Fruit fly (Drosophila melanogaster) whole organism, pupa: Measurements from ENCODE around the gene CG18265.

Experiments
- CG10348 ChIP-seq: fragments of 200-800 bp; sonication (Bioruptor generic); IDR thresholded peaks from 2 replicates; pipeline ENCODE4 v1.3.6; 2022; ENCODE audit warnings: missing biosample characterization, missing genetic modification characterization
- CG12605 ChIP-seq: fragments of 200-800 bp; sonication (Bioruptor generic); IDR thresholded peaks from 2 replicates; pipeline ENCODE4 v1.3.6; 2022; ENCODE audit warnings: missing biosample characterization, missing genetic modification characterization
- CG13204 ChIP-seq: fragments of 200-800 bp; sonication (Bioruptor generic); optimal IDR thresholded peaks from 2 replicates; lab custom pipeline; 2018; ENCODE audit warnings: missing biosample characterization, mild to moderate bottlenecking, missing genetic modification characterization, moderate library complexity
- CG14655 ChIP-seq: fragments of 200-800 bp; sonication (Bioruptor generic); optimal IDR thresholded peaks from 3 replicates; lab custom pipeline; 2017; ENCODE audit warnings: mild to moderate bottlenecking, missing biosample characterization, missing genetic modification reagents, missing genetic modification characterization
- CG15710 ChIP-seq: fragments of 200-800 bp; sonication (Bioruptor generic); optimal IDR thresholded peaks from 2 replicates; lab custom pipeline; 2018; ENCODE audit warnings: missing biosample characterization, mild to moderate bottlenecking, missing genetic modification characterization, moderate library complexity
- CG17806 ChIP-seq: fragments of 200-800 bp; sonication (Bioruptor generic); optimal IDR thresholded peaks from 2 replicates; lab custom pipeline; 2018; ENCODE audit warnings: missing biosample characterization, mild to moderate bottlenecking, missing genetic modification characterization, moderate library complexity
- CG32121 ChIP-seq: fragments of 200-800 bp; sonication (Bioruptor generic); IDR thresholded peaks from 2 replicates; pipeline ENCODE4 v1.3.6; 2022; ENCODE audit warnings: missing biosample characterization, missing genetic modification characterization
- CG34367 ChIP-seq: fragments of 200-800 bp; sonication (Bioruptor generic); optimal IDR thresholded peaks from 2 replicates; lab custom pipeline; 2018; ENCODE audit warnings: missing biosample characterization, mild to moderate bottlenecking, missing genetic modification characterization
- CG4496 ChIP-seq: fragments of 200-800 bp; sonication (Bioruptor generic); IDR thresholded peaks from 3 replicates; pipeline ENCODE4 v1.3.6; 2022; ENCODE audit warnings: missing biosample characterization, missing genetic modification characterization
- CG8159 ChIP-seq: fragments of 200-800 bp; sonication (Bioruptor generic); optimal IDR thresholded peaks from 3 replicates; lab custom pipeline; 2018; ENCODE audit warnings: missing biosample characterization, mild to moderate bottlenecking, missing genetic modification characterization, moderate library complexity
- CG8301 ChIP-seq: fragments of 200-800 bp; sonication (Bioruptor generic); optimal IDR thresholded peaks from 2 replicates; lab custom pipeline; 2018; ENCODE audit warnings: missing biosample characterization, mild to moderate bottlenecking, missing genetic modification characterization
- CG9948 ChIP-seq: fragments of 200-800 bp; sonication (Bioruptor generic); optimal IDR thresholded peaks from 2 replicates; lab custom pipeline; 2018; ENCODE audit warnings: missing biosample characterization, mild to moderate bottlenecking, missing genetic modification characterization, moderate library complexity
- D1 ChIP-seq: fragments of 200-800 bp; sonication (Bioruptor generic); optimal IDR thresholded peaks from 2 replicates; lab custom pipeline; 2018; ENCODE audit warnings: missing biosample characterization, mild to moderate bottlenecking, missing genetic modification characterization, moderate library complexity
- EcR ChIP-seq: fragments of 200-800 bp; sonication (Bioruptor generic); optimal IDR thresholded peaks from 3 replicates; lab custom pipeline; 2019; ENCODE audit warnings: missing biosample characterization, missing genetic modification characterization, mild to moderate bottlenecking, moderate library complexity, missing genetic modification reagents
- Ets98B ChIP-seq: fragments of 200-800 bp; sonication (Bioruptor generic); IDR thresholded peaks from 2 replicates; pipeline ENCODE4 v1.3.6; 2022; ENCODE audit warnings: missing biosample characterization, missing genetic modification characterization
- Pif1A ChIP-seq: fragments of 200-800 bp; sonication (Bioruptor generic); optimal IDR thresholded peaks from 3 replicates; lab custom pipeline; 2016; ENCODE audit warnings: missing biosample characterization, missing genetic modification characterization
- Pif1B ChIP-seq: fragments of 200-800 bp; sonication (Bioruptor generic); optimal IDR thresholded peaks from 3 replicates; lab custom pipeline; 2016; ENCODE audit warnings: missing biosample characterization, missing genetic modification characterization
- Snoo ChIP-seq: fragments of 200-800 bp; sonication (Bioruptor generic); optimal IDR thresholded peaks from 3 replicates; lab custom pipeline; 2017; ENCODE audit warnings: missing biosample characterization, mild to moderate bottlenecking, missing genetic modification characterization, inconsistent platforms
- fd96Ca ChIP-seq: fragments of 200-800 bp; sonication (Bioruptor generic); IDR thresholded peaks from 3 replicates; pipeline ENCODE4 v1.3.6; 2022; ENCODE audit warnings: missing biosample characterization, missing genetic modification characterization
- gl ChIP-seq: fragments of 200-800 bp; sonication (Bioruptor generic); optimal IDR thresholded peaks from 2 replicates; lab custom pipeline; 2018; ENCODE audit warnings: missing biosample characterization, mild to moderate bottlenecking, missing genetic modification characterization
- rn ChIP-seq: fragments of 200-800 bp; sonication (Bioruptor generic); IDR thresholded peaks from 2 replicates; pipeline ENCODE4 v1.3.6; 2022; ENCODE audit warnings: missing biosample characterization, missing genetic modification characterization

CG18265 gene

dm6 chr3L:17500315-17500985 lies 61.2 kb downstream of the CG18265 start:
- TF ChIP-seq CG12605 (GFP tag; lab: Robert Waterston, UW) (no peak; the same call in none of the 2 replicates), Ets98B (GFP tag; lab: Robert Waterston, UW) (peak; percentile 54; the same call in 1 of the 2 replicates), fd96Ca (GFP tag; lab: Robert Waterston, UW) (peak; percentile 61; the same call in 1 of the 3 replicates), CG8159 (tag; lab: Kevin White, UChicago) (no peak), CG32121 (GFP tag; lab: Robert Waterston, UW) (peak; percentile 42; the same call in 1 of the 2 replicates), CG9948 (tag; lab: Kevin White, UChicago) (no peak), CG8301 (tag; lab: Kevin White, UChicago) (peak; percentile 22), gl (tag; lab: Kevin White, UChicago) (peak; percentile 5), CG34367 (tag; lab: Kevin White, UChicago) (no peak), CG14655 (GFP tag; lab: Kevin White, UChicago) (peak; percentile 38), rn (no peak), CG4496 (GFP tag; lab: Robert Waterston, UW) (peak; percentile 44; the same call in 2 of the 3 replicates), CG15710 (tag; lab: Kevin White, UChicago) (peak; percentile 24), Pif1A (peak; percentile 20), Pif1B (GFP tag; lab: Kevin White, UChicago) (peak; percentile 19), CG17806 (tag; lab: Kevin White, UChicago) (peak; percentile 12), CG10348 (GFP tag; lab: Robert Waterston, UW) (no peak), D1 (tag; lab: Kevin White, UChicago) (no peak), EcR (GFP tag; lab: Kevin White, UChicago) (peak; percentile 98), CG13204 (GFP tag; lab: Kevin White, UChicago) (peak; percentile 82), Snoo (tag; lab: Kevin White, UChicago) (no peak)
- TF ChIP-seq, all 21 proteins: peak for 13

dm6 chr3L:17502235-17502634 lies 63.0 kb downstream of the CG18265 start:
- no peak for TF ChIP-seq CG12605 (GFP tag; lab: Robert Waterston, UW)
- peak; percentile 45; the same call in 1 of the 2 replicates for TF ChIP-seq CG32121 (GFP tag; lab: Robert Waterston, UW)
- no peak for TF ChIP-seq D1 (tag; lab: Kevin White, UChicago)
- TF ChIP-seq Pif1B (GFP tag; lab: Kevin White, UChicago): peak; percentile 66
- no peak for TF ChIP-seq CG34367 (tag; lab: Kevin White, UChicago)
- TF ChIP-seq CG17806 (tag; lab: Kevin White, UChicago): peak; percentile 8
- no peak for TF ChIP-seq gl (tag; lab: Kevin White, UChicago)
- TF ChIP-seq EcR (GFP tag; lab: Kevin White, UChicago): no peak
- TF ChIP-seq rn: no peak
- TF ChIP-seq fd96Ca (GFP tag; lab: Robert Waterston, UW): peak; percentile 59; the same call in 1 of the 3 replicates
- TF ChIP-seq CG8159 (tag; lab: Kevin White, UChicago): peak; percentile 7
- peak; percentile 75 for TF ChIP-seq CG4496 (GFP tag; lab: Robert Waterston, UW)
- TF ChIP-seq CG10348 (GFP tag; lab: Robert Waterston, UW): no peak
- peak; percentile 31; the same call in 1 of the 2 replicates for TF ChIP-seq Ets98B (GFP tag; lab: Robert Waterston, UW)
- peak; percentile 44 for TF ChIP-seq CG14655 (GFP tag; lab: Kevin White, UChicago)
- no peak for TF ChIP-seq CG13204 (GFP tag; lab: Kevin White, UChicago)
- peak; percentile 73 for TF ChIP-seq Snoo (tag; lab: Kevin White, UChicago)
- no peak for TF ChIP-seq CG8301 (tag; lab: Kevin White, UChicago)
- TF ChIP-seq CG15710 (tag; lab: Kevin White, UChicago): no peak
- TF ChIP-seq CG9948 (tag; lab: Kevin White, UChicago): no peak
- TF ChIP-seq Pif1A: peak; percentile 75

dm6 chr3L:17504538-17504937 lies 65.3 kb downstream of the CG18265 start:
- TF ChIP-seq Pif1B (GFP tag; lab: Kevin White, UChicago) (peak; percentile 8), CG13204 (GFP tag; lab: Kevin White, UChicago) (no peak), CG32121 (GFP tag; lab: Robert Waterston, UW) (0 out of 2 replicates have a peak, but pooled peaks have one; percentile 27), rn (no peak), CG34367 (tag; lab: Kevin White, UChicago) (no peak), fd96Ca (GFP tag; lab: Robert Waterston, UW) (no peak), D1 (tag; lab: Kevin White, UChicago) (no peak), CG4496 (GFP tag; lab: Robert Waterston, UW) (peak; percentile 19; the same call in 1 of the 3 replicates), CG15710 (tag; lab: Kevin White, UChicago) (no peak), CG8159 (tag; lab: Kevin White, UChicago) (no peak), Pif1A (no peak), EcR (GFP tag; lab: Kevin White, UChicago) (no peak), CG12605 (GFP tag; lab: Robert Waterston, UW) (no peak; the same call in 1 of the 2 replicates), CG10348 (GFP tag; lab: Robert Waterston, UW) (no peak), gl (tag; lab: Kevin White, UChicago) (no peak), Ets98B (GFP tag; lab: Robert Waterston, UW) (peak; percentile 57; the same call in 1 of the 2 replicates), CG14655 (GFP tag; lab: Kevin White, UChicago) (peak; percentile 81), CG8301 (tag; lab: Kevin White, UChicago) (peak; percentile 65), CG9948 (tag; lab: Kevin White, UChicago) (peak; percentile 14), CG17806 (tag; lab: Kevin White, UChicago) (no peak), Snoo (tag; lab: Kevin White, UChicago) (no peak)
- TF ChIP-seq, all 21 proteins: peak for 7

DNA sequence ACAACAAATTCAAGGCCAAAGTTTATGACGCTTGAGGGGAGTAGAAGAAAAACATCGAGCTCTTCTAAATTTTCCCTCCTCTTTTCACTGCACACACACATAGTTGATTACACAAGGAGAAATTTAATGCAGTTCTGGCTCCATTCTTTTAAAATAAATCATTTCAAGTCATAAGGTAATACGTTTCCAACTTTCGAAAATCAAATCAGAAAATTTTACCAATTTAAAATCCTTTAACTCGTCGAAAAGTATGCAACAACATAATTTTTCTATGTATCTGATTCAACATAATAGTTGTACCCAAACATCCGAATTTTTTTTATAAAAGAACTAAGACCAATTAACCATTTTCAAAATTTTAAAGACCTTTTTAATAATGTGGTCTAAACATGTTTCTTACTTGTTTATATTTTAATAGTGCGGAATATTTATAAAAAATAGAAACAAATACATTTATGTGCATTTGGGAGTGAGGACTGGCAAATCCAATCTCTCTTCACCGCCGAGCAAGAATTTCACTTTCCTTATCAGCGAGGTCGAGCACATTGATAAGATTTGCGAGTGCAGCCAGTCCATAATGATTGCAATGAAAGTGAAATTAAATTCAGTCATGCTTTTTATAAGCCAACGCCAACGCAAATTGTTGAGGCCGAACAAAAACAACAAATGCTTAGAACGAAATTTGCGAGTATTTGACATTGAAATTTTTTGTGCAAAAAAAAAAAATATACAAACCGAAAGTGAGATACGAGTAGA lies 67.0 kb downstream of the CG18265 start:
- TF ChIP-seq Pif1A (peak; percentile 37), CG12605 (GFP tag; lab: Robert Waterston, UW) (no peak), CG14655 (GFP tag; lab: Kevin White, UChicago) (peak; percentile 69), CG8301 (tag; lab: Kevin White, UChicago) (peak; percentile 36), CG34367 (tag; lab: Kevin White, UChicago) (no peak), CG13204 (GFP tag; lab: Kevin White, UChicago) (no peak), CG8159 (tag; lab: Kevin White, UChicago) (peak; percentile 57), D1 (tag; lab: Kevin White, UChicago) (peak; percentile 38), CG17806 (tag; lab: Kevin White, UChicago) (peak; percentile 41), Pif1B (GFP tag; lab: Kevin White, UChicago) (no peak), Snoo (tag; lab: Kevin White, UChicago) (peak; percentile 42), CG15710 (tag; lab: Kevin White, UChicago) (peak; percentile 21), CG9948 (tag; lab: Kevin White, UChicago) (peak; percentile 31), CG10348 (GFP tag; lab: Robert Waterston, UW) (no peak), Ets98B (GFP tag; lab: Robert Waterston, UW) (no peak), CG32121 (GFP tag; lab: Robert Waterston, UW) (0 out of 2 replicates have a peak, but pooled peaks have one; percentile 30), CG4496 (GFP tag; lab: Robert Waterston, UW) (peak; percentile 37; the same call in 1 of the 3 replicates), gl (tag; lab: Kevin White, UChicago) (no peak), rn (no peak), EcR (GFP tag; lab: Kevin White, UChicago) (no peak), fd96Ca (GFP tag; lab: Robert Waterston, UW) (no peak)
